Worm (Caenorhabditis elegans): ENCODE measurements around the gene tat-6.

The tat-6 gene

DNA sequence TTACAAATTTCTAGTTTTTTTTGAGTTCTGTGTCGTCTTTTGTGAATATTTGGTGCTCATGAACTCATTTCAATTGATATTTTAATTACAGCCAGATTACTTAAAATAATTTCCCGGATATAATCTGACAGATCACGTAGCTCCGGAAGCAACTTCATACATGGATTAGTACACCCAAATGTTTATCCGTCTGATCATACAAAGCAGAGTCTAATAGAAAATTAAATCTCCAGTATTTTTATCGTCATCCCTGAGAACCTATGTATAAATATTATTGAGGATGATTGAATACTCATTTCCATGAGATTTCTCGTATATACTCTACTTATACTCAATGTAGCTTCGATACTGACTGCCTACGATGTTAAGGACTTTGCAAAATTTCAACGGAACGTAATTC, 4.0 kb upstream of the tat-6 start, which contains the start of gene Y73C8C.12:
Y73C8C.12 (plus strand) TSS at position 301 of the 400 bp plus-strand sequence.
- TF ChIP-seq aha-1 (tag) (peak; percentile 28), mep-1 (tag; optimal IDR thresholded peaks at IDR 0.05) (no peak)

DNA sequence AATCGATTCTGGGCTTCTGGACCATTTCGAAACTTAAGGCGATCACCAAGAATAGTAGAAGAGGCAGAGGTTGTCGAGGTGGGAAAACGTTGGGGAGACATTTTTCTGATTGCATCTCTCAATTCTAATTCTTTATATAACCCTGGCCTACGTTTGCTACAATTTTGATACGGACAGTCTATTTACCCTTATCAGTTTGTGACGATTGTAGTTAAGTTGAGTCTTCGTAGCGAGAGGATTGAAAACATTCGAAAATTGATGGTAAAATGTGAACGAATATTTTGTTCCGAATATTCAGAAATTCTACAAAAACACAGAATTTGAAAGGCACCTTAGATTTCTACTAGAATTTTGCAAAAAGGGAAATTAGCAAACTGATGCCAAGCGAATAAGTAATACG, 1.2 kb upstream of the tat-6 start, which contains the start of gene Y73C8C.10:
Y73C8C.10 (minus strand) TSS at position 101 of the 400 bp plus-strand sequence.
- TF ChIP-seq unc-39 (tag; optimal IDR thresholded peaks at IDR 0.05) (no peak), nhr-28 (tag; optimal IDR thresholded peaks at IDR 0.05) (peak; percentile 64), nhr-76 (tag; optimal IDR thresholded peaks at IDR 0.05) (no peak), egl-27 (tag; optimal IDR thresholded peaks at IDR 0.05) (no peak), F10B5.3 (tag; optimal IDR thresholded peaks at IDR 0.05) (no peak), attf-4 (tag; optimal IDR thresholded peaks at IDR 0.05) (no peak), madf-9 (GFP tag; conservative IDR thresholded peaks at IDR 0.05) (no peak), ces-1 (GFP tag; optimal IDR thresholded peaks at IDR 0.05) (no peak), aha-1 (tag) (peak; percentile 32), nhr-42 (GFP tag; IDR thresholded peaks at IDR 0.05) (no peak), ama-1 (optimal IDR thresholded peaks at IDR 0.05) (no peak), spr-1 (tag; optimal IDR thresholded peaks at IDR 0.05) (no peak), fkh-10 (GFP tag; optimal IDR thresholded peaks at IDR 0.05) (no peak), lin-29 (GFP tag; IDR thresholded peaks at IDR 0.05) (no peak), vab-7 (GFP tag; IDR thresholded peaks at IDR 0.05) (no peak), aly-2 (tag; optimal IDR thresholded peaks at IDR 0.05) (no peak), spr-3 (GFP tag; optimal IDR thresholded peaks at IDR 0.05) (no peak)

DNA sequence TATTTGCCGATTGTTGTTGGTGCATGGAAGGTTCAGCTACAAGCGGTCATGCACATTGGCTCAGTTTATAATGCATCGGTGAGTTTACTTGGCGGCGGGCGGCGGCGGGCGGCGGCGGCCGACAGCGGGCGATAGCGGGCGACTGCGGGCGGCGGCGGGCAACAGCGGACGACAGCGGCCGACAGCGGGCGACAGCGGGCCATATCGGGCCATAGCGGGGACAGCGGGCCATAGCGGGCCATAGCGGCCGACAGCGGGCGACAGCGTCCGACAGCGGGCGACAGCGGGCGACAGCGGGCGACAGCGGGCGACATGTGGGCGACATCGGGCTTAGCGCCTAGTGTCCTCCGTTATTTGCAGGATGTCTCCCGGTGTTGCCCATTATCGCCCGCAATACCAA, 3.2 kb downstream of the tat-6 start:
- no peak for TF ChIP-seq unc-130 (GFP tag; optimal IDR thresholded peaks at IDR 0.05)
- TF ChIP-seq F26F4.8 (GFP tag; conservative IDR thresholded peaks at IDR 0.05) = no peak
- TF ChIP-seq T20F7.1 (GFP tag; optimal IDR thresholded peaks at IDR 0.05) = no peak
- TF ChIP-seq unc-39 (tag; optimal IDR thresholded peaks at IDR 0.05) = no peak
- TF ChIP-seq Y48G9A.11 (GFP tag; IDR thresholded peaks at IDR 0.05) = peak; percentile 41; the same call in 1 of the 2 replicates
- no peak for TF ChIP-seq lin-38 (GFP tag; IDR thresholded peaks at IDR 0.05)
- 0 out of 2 replicates have a peak, but pooled peaks have one; percentile 11 for TF ChIP-seq egl-43 (GFP tag; IDR thresholded peaks at IDR 0.05)
- TF ChIP-seq ceh-20 (GFP tag; IDR thresholded peaks at IDR 0.05) = no peak
- no peak for TF ChIP-seq rbr-2 (tag; optimal IDR thresholded peaks at IDR 0.05)
- no peak for TF ChIP-seq lin-1 (GFP tag; IDR thresholded peaks at IDR 0.05)
- no peak for TF ChIP-seq mes-2 (tag; optimal IDR thresholded peaks at IDR 0.05; ENCODE audit: poor library complexity, severe bottlenecking)
- TF ChIP-seq pqm-1 (tag; optimal IDR thresholded peaks at IDR 0.05) = no peak
- TF ChIP-seq nhr-10 (tag; optimal IDR thresholded peaks at IDR 0.05) = no peak
- no peak for TF ChIP-seq hmg-1.1 (GFP tag; IDR thresholded peaks at IDR 0.05)
- TF ChIP-seq F37D6.2 (tag; optimal IDR thresholded peaks at IDR 0.05) = no peak
- no peak for TF ChIP-seq ztf-7 (tag; optimal IDR thresholded peaks at IDR 0.05)
- TF ChIP-seq set-16 (GFP tag; IDR thresholded peaks at IDR 0.05) = peak; percentile 99
- TF ChIP-seq Y5F2A.4 (GFP tag; optimal IDR thresholded peaks at IDR 0.05) = no peak
- TF ChIP-seq mxl-3 (GFP tag; optimal IDR thresholded peaks at IDR 0.05) = no peak
- no peak for TF ChIP-seq hif-1 (tag; optimal IDR thresholded peaks at IDR 0.05)
- no peak for TF ChIP-seq lsy-2 (tag; optimal IDR thresholded peaks at IDR 0.05)
- no peak for TF ChIP-seq saeg-2 (GFP tag; IDR thresholded peaks at IDR 0.05)
- no peak for TF ChIP-seq daf-19 (GFP tag; conservative IDR thresholded peaks at IDR 0.05)
- TF ChIP-seq zag-1 (tag; optimal IDR thresholded peaks at IDR 0.05) = no peak
- no peak for TF ChIP-seq fos-1 (tag; optimal IDR thresholded peaks at IDR 0.05)
- TF ChIP-seq ama-1 (optimal IDR thresholded peaks at IDR 0.05) = no peak
- TF ChIP-seq pha-4 (GFP tag; IDR thresholded peaks at IDR 0.05) = no peak
- TF ChIP-seq pha-4 (tag; optimal IDR thresholded peaks at IDR 0.05) = no peak
- peak; percentile 62; the same call in 1 of the 2 replicates for TF ChIP-seq F44E2.7 (GFP tag; IDR thresholded peaks at IDR 0.05)

Data from whole organism, L4 larva.